Worm (Caenorhabditis elegans): ENCODE results near the gene faah-5.

Gene faah-5

ce11 chrIII:11914220-11914619 is 23.0 kb upstream of the faah-5 start, which contains the start of gene Y56A3A.16:
Gene Y56A3A.16 (minus strand): TSS chrIII:11914320.
- no peak for TF ChIP-seq hmg-4 (GFP tag; optimal IDR thresholded peaks at IDR 0.05)
- no peak for TF ChIP-seq tra-4 (tag; optimal IDR thresholded peaks at IDR 0.05)
- no peak for TF ChIP-seq sea-1 (GFP tag; conservative IDR thresholded peaks at IDR 0.05)
- no peak for TF ChIP-seq F13C5.2 (tag; optimal IDR thresholded peaks at IDR 0.05)
- TF ChIP-seq flt-1 (GFP tag; IDR thresholded peaks at IDR 0.05) = no peak
- TF ChIP-seq scrt-1 (GFP tag; IDR thresholded peaks at IDR 0.05) = no peak
- no peak for TF ChIP-seq ets-7 (tag; optimal IDR thresholded peaks at IDR 0.05)
- no peak for TF ChIP-seq tbx-37 (GFP tag; conservative IDR thresholded peaks at IDR 0.05)

ce11 chrIII:11909778-11910177 is 18.5 kb upstream of the faah-5 start, which contains the start of gene faah-4:
Gene faah-4 (minus strand): TSS chrIII:11909878.
- TF ChIP-seq pes-1 (GFP tag; IDR thresholded peaks at IDR 0.05) (no peak), tbx-37 (GFP tag; conservative IDR thresholded peaks at IDR 0.05) (no peak), hmbx-1 (tag; optimal IDR thresholded peaks at IDR 0.05) (no peak), B0310.2 (tag; optimal IDR thresholded peaks at IDR 0.05) (no peak), ets-7 (tag; optimal IDR thresholded peaks at IDR 0.05) (no peak), tra-4 (tag; optimal IDR thresholded peaks at IDR 0.05) (no peak), aly-1 (tag; optimal IDR thresholded peaks at IDR 0.05) (no peak), ama-1 (optimal IDR thresholded peaks at IDR 0.05) (no peak), scrt-1 (GFP tag; IDR thresholded peaks at IDR 0.05) (no peak), F13C5.2 (tag; optimal IDR thresholded peaks at IDR 0.05) (no peak), ceh-36 (tag; optimal IDR thresholded peaks at IDR 0.05) (no peak), hnd-1 (tag; optimal IDR thresholded peaks at IDR 0.05) (no peak), hmg-4 (GFP tag; optimal IDR thresholded peaks at IDR 0.05) (no peak), tbx-11 (GFP tag; IDR thresholded peaks at IDR 0.05) (no peak), flt-1 (GFP tag; IDR thresholded peaks at IDR 0.05) (no peak), ceh-13 (GFP tag; optimal IDR thresholded peaks at IDR 0.05) (no peak), sea-1 (GFP tag; conservative IDR thresholded peaks at IDR 0.05) (no peak)

- TF ChIP-seq scrt-1 (GFP tag; IDR thresholded peaks at IDR 0.05) (no peak), hmg-4 (GFP tag; optimal IDR thresholded peaks at IDR 0.05) (no peak), B0310.2 (tag; optimal IDR thresholded peaks at IDR 0.05) (no peak), hnd-1 (tag; optimal IDR thresholded peaks at IDR 0.05) (no peak), aly-1 (tag; optimal IDR thresholded peaks at IDR 0.05) (no peak), hmbx-1 (tag; optimal IDR thresholded peaks at IDR 0.05) (no peak), flt-1 (GFP tag; IDR thresholded peaks at IDR 0.05) (no peak), tbx-11 (GFP tag; IDR thresholded peaks at IDR 0.05) (no peak), ceh-13 (GFP tag; optimal IDR thresholded peaks at IDR 0.05) (no peak), ceh-36 (tag; optimal IDR thresholded peaks at IDR 0.05) (no peak), tra-4 (tag; optimal IDR thresholded peaks at IDR 0.05) (no peak), F13C5.2 (tag; optimal IDR thresholded peaks at IDR 0.05) (no peak), pes-1 (GFP tag; IDR thresholded peaks at IDR 0.05) (no peak), ets-7 (tag; optimal IDR thresholded peaks at IDR 0.05) (no peak), sea-1 (GFP tag; conservative IDR thresholded peaks at IDR 0.05) (no peak), tbx-37 (GFP tag; conservative IDR thresholded peaks at IDR 0.05) (no peak), ama-1 (optimal IDR thresholded peaks at IDR 0.05) (no peak)
Measured at ce11 chrIII:11908660-11909059, 17.4 kb upstream of the faah-5 start, which contains the start of gene fbxb-24. Gene fbxb-24 (plus strand): TSS chrIII:11908960.

- TF ChIP-seq ceh-36 (tag; optimal IDR thresholded peaks at IDR 0.05) = no peak
- no peak for TF ChIP-seq hmbx-1 (tag; optimal IDR thresholded peaks at IDR 0.05)
- no peak for TF ChIP-seq ets-7 (tag; optimal IDR thresholded peaks at IDR 0.05)
- TF ChIP-seq tbx-37 (GFP tag; conservative IDR thresholded peaks at IDR 0.05) = no peak
- no peak for TF ChIP-seq hnd-1 (tag; optimal IDR thresholded peaks at IDR 0.05)
- TF ChIP-seq scrt-1 (GFP tag; IDR thresholded peaks at IDR 0.05) = no peak
- no peak for TF ChIP-seq aly-1 (tag; optimal IDR thresholded peaks at IDR 0.05)
- no peak for TF ChIP-seq hmg-4 (GFP tag; optimal IDR thresholded peaks at IDR 0.05)
- TF ChIP-seq ceh-13 (GFP tag; optimal IDR thresholded peaks at IDR 0.05) = no peak
Measured at ce11 chrIII:11907177-11907576, 15.9 kb upstream of the faah-5 start, which contains the start of gene sdz-33. Gene sdz-33 (plus strand): TSS chrIII:11907477.

- TF ChIP-seq pes-1 (GFP tag; IDR thresholded peaks at IDR 0.05) (no peak), ceh-36 (tag; optimal IDR thresholded peaks at IDR 0.05) (no peak), ama-1 (optimal IDR thresholded peaks at IDR 0.05) (no peak), hmg-4 (GFP tag; optimal IDR thresholded peaks at IDR 0.05) (no peak), tbx-11 (GFP tag; IDR thresholded peaks at IDR 0.05) (no peak), hnd-1 (tag; optimal IDR thresholded peaks at IDR 0.05) (no peak), tbx-37 (GFP tag; conservative IDR thresholded peaks at IDR 0.05) (no peak), scrt-1 (GFP tag; IDR thresholded peaks at IDR 0.05) (no peak), B0310.2 (tag; optimal IDR thresholded peaks at IDR 0.05) (no peak), tra-4 (tag; optimal IDR thresholded peaks at IDR 0.05) (no peak), ets-7 (tag; optimal IDR thresholded peaks at IDR 0.05) (no peak)
Measured at ce11 chrIII:11902782-11903181, 11.5 kb upstream of the faah-5 start.

ce11 chrIII:11900022-11900421 is 8.8 kb upstream of the faah-5 start:
- TF ChIP-seq ceh-36 (tag; optimal IDR thresholded peaks at IDR 0.05) (no peak), scrt-1 (GFP tag; IDR thresholded peaks at IDR 0.05) (no peak), hnd-1 (tag; optimal IDR thresholded peaks at IDR 0.05) (no peak), sea-1 (GFP tag; conservative IDR thresholded peaks at IDR 0.05) (no peak), ceh-13 (GFP tag; optimal IDR thresholded peaks at IDR 0.05) (no peak), pes-1 (GFP tag; IDR thresholded peaks at IDR 0.05) (no peak), flt-1 (GFP tag; IDR thresholded peaks at IDR 0.05) (no peak), tra-4 (tag; optimal IDR thresholded peaks at IDR 0.05) (no peak)

- TF ChIP-seq hnd-1 (tag; optimal IDR thresholded peaks at IDR 0.05) (no peak), tbx-11 (GFP tag; IDR thresholded peaks at IDR 0.05) (no peak), scrt-1 (GFP tag; IDR thresholded peaks at IDR 0.05) (no peak), flt-1 (GFP tag; IDR thresholded peaks at IDR 0.05) (no peak), tbx-37 (GFP tag; conservative IDR thresholded peaks at IDR 0.05) (no peak), hmg-4 (GFP tag; optimal IDR thresholded peaks at IDR 0.05) (no peak), hmbx-1 (tag; optimal IDR thresholded peaks at IDR 0.05) (no peak), ets-7 (tag; optimal IDR thresholded peaks at IDR 0.05) (no peak), aly-1 (tag; optimal IDR thresholded peaks at IDR 0.05) (no peak), ama-1 (optimal IDR thresholded peaks at IDR 0.05) (no peak), B0310.2 (tag; optimal IDR thresholded peaks at IDR 0.05) (no peak), pes-1 (GFP tag; IDR thresholded peaks at IDR 0.05) (no peak), ceh-36 (tag; optimal IDR thresholded peaks at IDR 0.05) (no peak)
Measured at ce11 chrIII:11898169-11898568, 6.9 kb upstream of the faah-5 start, which contains the start of gene tsen-2. Gene tsen-2 (minus strand): TSS chrIII:11898269.
